Worm (Caenorhabditis elegans) whole organism, L2 larva: Measurements from ENCODE around the gene R02D5.9.

Source experiments
- aly-2 ChIP-seq: fragments of 150-350 bp; optimal IDR thresholded peaks from 2 replicates; lab custom pipeline; 2014; ENCODE audit warnings: missing biosample characterization, missing genetic modification characterization
- ama-1 ChIP-seq: fragments of 150-350 bp; optimal IDR thresholded peaks from 2 replicates; lab custom pipeline; 2018; ENCODE audit warnings: inconsistent platforms
- ceh-82 ChIP-seq: fragments of 150-350 bp; optimal IDR thresholded peaks from 2 replicates; lab custom pipeline; 2014; ENCODE audit warnings: missing biosample characterization, missing genetic modification characterization
- egl-27 ChIP-seq: sonication (generic microtip); optimal IDR thresholded peaks from 3 replicates; lab custom pipeline; 2017; ENCODE audit warnings: missing biosample characterization, missing genetic modification reagents, missing genetic modification characterization
- fos-1 ChIP-seq: fragments of 150-350 bp; optimal IDR thresholded peaks from 2 replicates; lab custom pipeline; 2014; ENCODE audit warnings: missing biosample characterization, missing genetic modification characterization
- nhr-12 ChIP-seq: fragments of 150-350 bp; optimal IDR thresholded peaks from 2 replicates; lab custom pipeline; 2014; ENCODE audit warnings: missing biosample characterization, missing genetic modification characterization
- nhr-21 ChIP-seq: fragments of 150-350 bp; optimal IDR thresholded peaks from 2 replicates; lab custom pipeline; 2014; ENCODE audit warnings: missing biosample characterization, missing genetic modification characterization
- ztf-11 ChIP-seq: sonication (generic microtip); optimal IDR thresholded peaks from 2 replicates; lab custom pipeline; 2017; ENCODE audit warnings: missing biosample characterization, missing genetic modification characterization

DNA sequence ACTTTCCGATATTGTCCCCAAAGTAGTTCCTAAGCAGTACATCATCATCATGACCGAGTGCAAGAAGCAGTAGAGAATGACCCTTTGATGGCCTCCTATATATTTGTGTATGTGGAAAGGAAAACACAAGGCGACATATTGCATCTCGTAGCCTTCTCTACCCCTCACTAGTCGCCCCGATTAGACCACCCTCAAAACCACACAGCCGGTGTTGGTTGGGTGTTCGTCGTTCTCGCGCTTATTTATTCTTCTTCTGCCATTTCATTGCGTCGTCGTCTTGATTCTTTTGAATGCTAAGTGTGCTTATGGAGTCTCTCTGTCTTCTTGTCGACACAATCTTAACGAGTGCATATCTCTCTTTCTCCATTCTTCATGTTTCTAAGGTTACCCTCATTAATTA lies 12.7 kb downstream of the R02D5.9 start:
- TF ChIP-seq aly-2 (tag; lab: Kevin White, UChicago) (no peak), nhr-12 (tag; lab: Kevin White, UChicago) (no peak), ama-1 (lab: Kevin White, UChicago) (no peak), egl-27 (no peak), nhr-21 (tag; lab: Kevin White, UChicago) (no peak), ztf-11 (tag; lab: Kevin White, UChicago) (no peak), ceh-82 (tag; lab: Kevin White, UChicago) (no peak), fos-1 (no peak)
